Fruit fly (Drosophila melanogaster) whole organism, prepupa: Measurements from ENCODE around the gene Gr64c.

ENCODE experiments used
- Blimp-1 ChIP-seq: fragments of 200-800 bp; sonication (Bioruptor generic); optimal IDR thresholded peaks from 3 replicates; lab custom pipeline; 2017; ENCODE audit warnings: missing biosample characterization, missing genetic modification characterization, mild to moderate bottlenecking, moderate library complexity, missing genetic modification reagents
- Eip93F ChIP-seq: fragments of 200-800 bp; sonication (Bioruptor generic); optimal IDR thresholded peaks from 2 replicates; lab custom pipeline; 2016; ENCODE audit warnings: missing biosample characterization, mild to moderate bottlenecking, missing genetic modification characterization
- Hr39 ChIP-seq: fragments of 200-800 bp; sonication (Bioruptor generic); optimal IDR thresholded peaks from 2 replicates; lab custom pipeline; 2016; ENCODE audit warnings: missing biosample characterization, missing genetic modification characterization
- salr ChIP-seq, 2 experiments: fragments of 200-800 bp; sonication (Bioruptor generic); optimal IDR thresholded peaks; 3 replicates each; lab custom pipeline; 2016 to 2018; ENCODE audit warnings: missing biosample characterization in 2 of 2, missing genetic modification characterization in 2 of 2, mild to moderate bottlenecking in 1 of 2

DNA sequence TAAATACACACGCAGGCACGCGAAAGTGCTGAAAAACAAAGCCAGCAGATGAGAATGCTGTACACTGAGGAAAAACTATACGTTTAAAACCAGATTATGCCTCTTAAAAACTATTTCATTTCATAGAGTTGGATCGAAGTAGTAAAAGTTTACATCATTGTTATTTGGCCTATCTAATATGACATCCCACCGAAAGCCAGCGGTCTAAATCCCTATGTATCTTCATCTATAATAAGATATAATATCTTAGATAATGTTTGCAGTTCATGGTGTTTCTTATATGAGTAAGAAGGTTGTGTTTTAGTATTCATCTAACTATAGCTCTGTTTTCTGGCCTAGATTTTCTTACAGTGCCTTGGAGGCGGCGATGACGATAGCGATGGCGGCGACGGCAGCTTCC, 18.3 kb upstream of the Gr64c start:
- no peak for TF ChIP-seq Blimp-1 (GFP tag; lab: Kevin White, UChicago)
- no peak for TF ChIP-seq Eip93F (GFP tag; lab: Kevin White, UChicago)
- TF ChIP-seq Hr39 (GFP tag; lab: Kevin White, UChicago), result no peak
- no peak for TF ChIP-seq salr (GFP tag; optimal IDR thresholded peaks at IDR 0.05; lab: Kevin White, UChicago)
